Worm (Caenorhabditis elegans): ENCODE results near the gene frk-1.
A peak's percentile ranks its signal among the peaks of the same experiment; 100 is the strongest.

frk-1 gene

ce11 chrIV:10089777-10090176 lies 46.8 kb downstream of the frk-1 start, which contains the start of gene ttr-39:
ttr-39 (minus strand) TSS chrIV:10089877.
- TF ChIP-seq blmp-1 (tag; optimal IDR thresholded peaks at IDR 0.05), result peak; percentile 90
- no peak for TF ChIP-seq lin-13 (tag; optimal IDR thresholded peaks at IDR 0.05)

- TF ChIP-seq sem-2 (GFP tag; optimal IDR thresholded peaks at IDR 0.05) (no peak), blmp-1 (tag; optimal IDR thresholded peaks at IDR 0.05) (peak; percentile 55)
These were observed 47.4 kb downstream of the frk-1 start, which contains the start of gene ttbk-5 for ce11 chrIV:10090358-10090757. ttbk-5 (plus strand) TSS chrIV:10090658.

- no peak for TF ChIP-seq zip-8 (tag; optimal IDR thresholded peaks at IDR 0.05)
These were observed 52.2 kb downstream of the frk-1 start, which contains the start of the genes C04G2.5 and msp-36 for ce11 chrIV:10095171-10095570. C04G2.5 (minus strand) TSS chrIV:10095271. msp-36 (plus strand) TSS chrIV:10095433.
